Fruit fly (Drosophila melanogaster) ovary, adult (tissue): Measurements from ENCODE around the gene Nepl14.

Source experiments
- CG17801 ChIP-seq: fragments of 200-800 bp; optimal IDR thresholded peaks from 2 replicates; lab custom pipeline; 2019; ENCODE audit warnings: missing biosample characterization, mild to moderate bottlenecking, missing genetic modification characterization, moderate library complexity; ENCODE audit not compliant: partially characterized antibody

Nepl14 gene

dm6 chr3R:22766072-22766471, 2.6 kb upstream of the Nepl14 start, which contains the start of gene Nepl15:
Gene Nepl15 (minus strand): TSS chr3R:22766172.
- TF ChIP-seq CG17801 (GFP tag; lab: Kevin White, UChicago): no peak

- TF ChIP-seq CG17801 (GFP tag; lab: Kevin White, UChicago): no peak
These were observed 2.5 kb downstream of the Nepl14 start, which contains the start of gene Nepl13 for dm6 chr3R:22760988-22761387. Gene Nepl13 (minus strand): TSS chr3R:22761076.

DNA sequence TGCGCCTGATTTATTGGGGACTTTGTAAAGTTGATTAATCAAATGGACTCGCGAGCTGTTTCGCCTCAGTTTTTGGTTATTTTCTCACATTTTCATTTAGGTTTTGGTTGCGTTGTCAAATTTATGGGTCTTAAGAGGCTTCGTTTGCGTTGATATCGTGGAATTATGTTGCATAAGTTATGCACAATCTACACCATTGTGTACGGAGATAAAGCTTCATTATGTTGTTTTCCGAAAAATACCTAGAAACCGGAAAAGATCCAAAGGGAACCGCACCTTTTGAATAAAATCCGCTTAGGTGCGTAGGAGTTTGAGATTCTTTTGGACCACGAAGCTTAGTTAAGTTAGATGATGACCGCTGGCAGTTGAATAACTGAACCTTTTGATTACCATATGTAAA, 6.4 kb downstream of the Nepl14 start:
- no peak for TF ChIP-seq CG17801 (GFP tag; lab: Kevin White, UChicago)

DNA sequence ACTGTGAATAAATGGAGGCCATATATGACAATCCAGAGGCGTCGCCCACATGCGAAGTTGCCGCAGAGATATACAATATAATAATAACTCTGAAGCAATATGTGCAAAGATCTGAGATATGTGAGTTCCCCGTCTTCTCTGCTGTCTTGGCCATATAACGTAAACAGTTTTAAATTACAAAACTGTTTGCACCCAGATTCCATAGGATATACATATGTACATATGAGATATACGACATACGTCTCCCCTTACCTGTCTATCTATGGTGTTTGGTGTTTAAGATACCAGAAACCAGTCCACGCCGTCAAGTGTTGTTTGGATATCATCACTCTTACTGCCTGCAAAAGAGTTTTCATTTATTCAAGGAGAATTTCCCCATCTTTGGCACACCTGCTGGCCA, 7.2 kb downstream of the Nepl14 start:
- no peak for TF ChIP-seq CG17801 (GFP tag; lab: Kevin White, UChicago)

DNA sequence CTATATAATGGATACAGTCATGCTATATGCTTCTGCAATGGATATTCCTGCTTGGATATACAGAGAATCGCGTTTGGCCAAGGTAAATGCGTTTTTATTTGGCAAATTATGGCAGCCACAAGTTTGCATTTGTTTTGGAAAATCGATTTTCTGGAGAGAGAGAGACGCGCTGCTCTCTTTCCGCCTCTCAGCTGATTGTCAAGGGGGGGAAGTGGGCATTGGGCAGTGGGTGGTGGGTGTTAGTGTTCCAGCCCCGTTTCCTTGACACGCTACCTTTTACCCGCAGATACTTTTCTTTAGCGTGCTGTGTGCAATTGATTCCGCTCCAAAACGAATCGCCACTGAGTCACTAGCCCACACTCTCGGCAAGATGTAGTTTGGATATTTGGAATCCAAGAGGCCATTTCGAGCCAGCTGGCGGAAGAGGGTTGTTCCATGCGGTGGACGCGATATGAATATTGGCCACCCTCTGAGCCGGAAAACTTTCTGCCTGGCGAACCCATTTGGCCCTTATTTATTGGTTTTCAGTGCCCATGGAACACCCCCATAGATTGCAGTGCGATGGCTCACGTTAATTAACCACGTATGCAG, 8.2 kb downstream of the Nepl14 start:
- TF ChIP-seq CG17801 (GFP tag; lab: Kevin White, UChicago): no peak

DNA sequence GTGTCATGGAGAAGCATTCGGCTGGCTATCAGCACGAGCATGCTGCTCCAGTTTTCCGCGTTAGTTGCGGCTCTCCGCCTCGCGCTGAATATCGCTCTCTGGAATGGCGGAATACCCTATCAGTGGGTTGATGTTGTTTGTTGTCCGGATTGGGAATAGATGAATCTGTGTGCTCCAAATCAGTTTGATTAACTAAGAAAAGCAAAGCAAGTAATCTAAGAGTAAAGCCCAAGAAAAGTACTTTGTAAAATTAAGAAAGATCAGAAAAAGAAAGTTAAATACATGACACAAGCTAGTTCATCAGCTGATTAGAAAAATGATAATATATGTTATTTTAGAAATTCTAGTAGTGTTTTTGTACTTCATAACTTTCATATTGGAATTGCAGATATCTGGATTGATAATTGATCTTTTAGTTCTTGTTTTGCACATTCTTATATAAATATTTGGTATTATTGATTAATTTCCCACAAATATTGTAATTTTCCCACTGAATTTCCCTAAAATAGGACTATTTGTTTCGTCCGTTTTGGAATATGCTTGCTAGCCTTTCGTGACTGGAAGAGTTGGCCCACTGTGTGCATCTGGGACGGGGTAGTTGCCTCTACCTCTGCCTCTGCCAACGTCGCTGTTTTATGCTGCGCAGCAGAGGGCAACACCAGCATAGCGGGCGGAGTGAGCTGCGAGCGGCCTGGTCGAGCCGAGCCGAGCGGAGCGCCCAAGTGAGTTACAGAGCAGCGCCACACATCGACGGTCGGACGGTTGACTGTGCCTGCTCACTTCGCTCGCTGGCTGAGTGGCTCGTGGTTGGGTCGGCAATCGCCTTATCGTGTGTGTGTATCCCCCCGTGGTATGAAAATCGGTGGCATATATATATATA, 9.4 kb downstream of the Nepl14 start:
- no peak for TF ChIP-seq CG17801 (GFP tag; lab: Kevin White, UChicago)

dm6 chr3R:22753600-22753894, 10.0 kb downstream of the Nepl14 start:
- TF ChIP-seq CG17801 (GFP tag; lab: Kevin White, UChicago): no peak

dm6 chr3R:22752929-22753328, 10.6 kb downstream of the Nepl14 start:
- no peak for TF ChIP-seq CG17801 (GFP tag; lab: Kevin White, UChicago)

- no peak for TF ChIP-seq CG17801 (GFP tag; lab: Kevin White, UChicago)
These were observed 11.8 kb downstream of the Nepl14 start for dm6 chr3R:22751698-22752097.

- no peak for TF ChIP-seq CG17801 (GFP tag; lab: Kevin White, UChicago)
These were observed 12.4 kb downstream of the Nepl14 start for dm6 chr3R:22751111-22751510.

dm6 chr3R:22750534-22750947, 13.0 kb downstream of the Nepl14 start, which contains the start of the genes rumi, CG7029 and Usp12-46:
Gene rumi (minus strand): TSS chr3R:22750597.
Gene CG7029 (plus strand): TSS chr3R:22750901.
Gene Usp12-46 (plus strand): TSS chr3R:22750901.
- peak; percentile 67 for TF ChIP-seq CG17801 (GFP tag; lab: Kevin White, UChicago)

DNA sequence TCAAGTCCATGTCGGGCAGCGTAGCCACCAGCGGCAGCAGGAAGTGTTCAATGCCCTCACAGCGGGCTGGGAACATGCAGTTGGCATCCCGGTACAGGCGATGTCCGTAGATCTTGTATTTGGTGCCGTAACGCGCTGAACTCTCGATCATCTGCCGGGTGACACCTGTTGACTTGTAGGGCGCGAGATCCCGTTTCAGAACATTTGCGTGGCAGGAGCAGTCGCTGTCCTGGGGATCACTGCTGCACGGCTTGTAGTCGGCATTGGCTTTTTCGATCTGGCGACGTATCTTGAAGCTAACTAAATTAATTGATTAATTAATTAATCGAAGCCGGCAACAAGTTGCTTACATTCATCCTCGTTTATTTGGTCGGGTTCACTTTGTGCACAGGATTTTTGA, 13.5 kb downstream of the Nepl14 start:
- no peak for TF ChIP-seq CG17801 (GFP tag; lab: Kevin White, UChicago)

dm6 chr3R:22748956-22749355, 14.6 kb downstream of the Nepl14 start, which contains the start of gene CG31139:
Gene CG31139 (minus strand): TSS chr3R:22749056.
- no peak for TF ChIP-seq CG17801 (GFP tag; lab: Kevin White, UChicago)

- TF ChIP-seq CG17801 (GFP tag; lab: Kevin White, UChicago): no peak
These were observed 16.0 kb downstream of the Nepl14 start, which contains the start of gene CG17141 for dm6 chr3R:22747423-22748090. Gene CG17141 (minus strand): TSS chr3R:22747599.

DNA sequence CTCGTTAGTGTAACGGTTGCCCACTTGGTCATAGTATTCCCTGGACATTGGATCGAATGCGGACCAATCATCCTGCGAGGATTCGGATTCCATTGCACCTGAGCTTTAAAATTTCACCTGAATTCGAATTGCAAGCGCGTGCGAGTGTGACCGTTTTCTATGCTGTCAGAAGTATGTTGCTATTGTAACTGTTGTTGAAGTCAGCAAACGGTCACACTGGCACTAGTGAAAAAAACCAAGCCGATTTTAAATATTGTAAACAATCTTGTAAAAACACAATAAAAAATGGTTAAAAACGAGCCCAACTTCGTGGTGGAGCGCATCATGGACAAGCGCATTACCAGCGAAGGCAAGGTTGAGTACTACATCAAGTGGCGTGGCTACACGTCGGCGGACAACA, 18.1 kb downstream of the Nepl14 start, which contains the start of the genes vret and HP1c:
vret (minus strand) TSS at position 150 of the 400 bp plus-strand sequence.
HP1c (plus strand) TSS at position 189 of the 400 bp plus-strand sequence.
- no peak for TF ChIP-seq CG17801 (GFP tag; lab: Kevin White, UChicago)
